Worm (Caenorhabditis elegans) whole organism, L4/young adult: ENCODE measurements around the gene ZK856.6.

Experiments
- W03F9.2 ChIP-seq: fragments of 150-350 bp; optimal IDR thresholded peaks from 2 replicates; lab custom pipeline; 2014; ENCODE audit warnings: missing biosample characterization, missing genetic modification characterization
- dao-5 ChIP-seq: sonication (generic microtip); optimal IDR thresholded peaks from 2 replicates; lab custom pipeline; 2016; ENCODE audit warnings: missing genotype, missing genetic modification characterization, moderate library complexity, missing compliant biosample characterization

ce11 chrV:10185719-10186118 lies 12.8 kb upstream of the ZK856.6 start, which contains the start of gene ZK856.18:
- TF ChIP-seq W03F9.2 (tag; lab: Kevin White, UChicago) (no peak), dao-5 (tag; lab: Kevin White, UChicago) (no peak)
